Worm (Caenorhabditis elegans) whole organism, L1 larva: ENCODE data around the gene C01G10.10.

Source experiments
- C34B4.2 ChIP-seq: sonication (generic microtip); optimal IDR thresholded peaks from 2 replicates; lab custom pipeline; 2017; ENCODE audit warnings: mild to moderate bottlenecking, missing genetic modification characterization, missing compliant biosample characterization
- Y116A8C.19 ChIP-seq: sonication (generic microtip); optimal IDR thresholded peaks from 2 replicates; lab custom pipeline; 2016; ENCODE audit warnings: missing compliant biosample characterization, missing genetic modification characterization, borderline replicate concordance
- egl-27 ChIP-seq, 2 experiments: fragments of 150-350 bp in 1 of 2; sonication (generic microtip); optimal IDR thresholded peaks; 3 replicates each; lab custom pipeline; 2017 to 2018; ENCODE audit warnings: missing biosample characterization in 2 of 2, missing genetic modification characterization in 2 of 2, missing genetic modification reagents in 2 of 2
- fkh-10 ChIP-seq: sonication (generic microtip); optimal IDR thresholded peaks from 2 replicates; lab custom pipeline; 2017; ENCODE audit warnings: missing biosample characterization, missing genetic modification reagents, missing genetic modification characterization
- hpl-2 ChIP-seq: fragments of 150-350 bp; optimal IDR thresholded peaks from 2 replicates; lab custom pipeline; 2014; ENCODE audit warnings: missing biosample characterization, missing genetic modification reagents, missing genetic modification characterization
- pag-3 ChIP-seq: sonication (generic microtip); optimal IDR thresholded peaks from 2 replicates; lab custom pipeline; 2017; ENCODE audit warnings: missing genetic modification characterization, mild to moderate bottlenecking, missing compliant biosample characterization, antibody characterized with exemption, borderline replicate concordance; ENCODE audit not compliant: insufficient read depth
- unc-86 ChIP-seq: sonication (generic microtip); optimal IDR thresholded peaks from 2 replicates; lab custom pipeline; 2016; ENCODE audit warnings: missing genetic modification characterization, missing compliant biosample characterization

ce11 chrV:15057724-15058123, 24.5 kb downstream of the C01G10.10 start:
- TF ChIP-seq hpl-2 (GFP tag; lab: Kevin White, UChicago) = no peak
- no peak for TF ChIP-seq Y116A8C.19 (tag; lab: Kevin White, UChicago)
- TF ChIP-seq unc-86 (tag; lab: Kevin White, UChicago) = no peak
- no peak for TF ChIP-seq pag-3
- no peak for TF ChIP-seq C34B4.2 (tag; lab: Kevin White, UChicago)
- no peak for TF ChIP-seq fkh-10 (GFP tag; lab: Kevin White, UChicago)
- no peak for TF ChIP-seq egl-27 (tag; optimal IDR thresholded peaks at IDR 0.05; lab: Kevin White, UChicago)
